Fruit fly (Drosophila melanogaster) whole organism: ENCODE measurements around the gene mask.

Experiments
- CG8478 ChIP-seq: fragments of >200 bp; optimal IDR thresholded peaks from 2 replicates; lab custom pipeline; 2018; ENCODE audit warnings: inconsistent platforms
- Dll ChIP-seq: fragments of >200 bp; optimal IDR thresholded peaks from 2 replicates; lab custom pipeline; 2017

DNA sequence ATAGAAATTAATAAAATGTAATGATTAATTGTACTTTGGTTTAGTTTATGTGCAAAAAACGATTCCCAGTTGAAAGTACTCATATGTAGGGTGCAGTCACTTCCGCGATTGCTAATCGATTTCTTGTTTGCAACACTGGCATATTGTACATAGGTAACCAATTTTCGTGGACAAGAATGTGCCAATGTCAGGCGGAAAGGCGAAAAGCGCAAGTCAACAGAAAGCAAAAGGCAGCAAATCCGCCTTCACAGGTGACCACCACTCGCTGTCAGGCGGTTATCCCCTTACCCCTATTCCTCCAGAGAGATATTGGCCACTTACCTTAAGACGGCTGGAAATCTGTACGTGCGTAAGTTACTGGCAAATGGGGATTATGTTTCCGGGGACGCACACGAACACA, 40.2 kb downstream of the mask start:
- TF ChIP-seq CG8478 (lab: Kevin White, UChicago), result no peak
- TF ChIP-seq Dll (lab: Kevin White, UChicago), result no peak
